Fruit fly (Drosophila melanogaster) whole organism, embryonic: ENCODE measurements around the gene CG34276.

Experiments
- ATbp ChIP-seq: fragments of 200-800 bp; sonication (Bioruptor generic); optimal IDR thresholded peaks from 2 replicates; lab custom pipeline; 2017; ENCODE audit warnings: missing biosample characterization, mild to moderate bottlenecking, missing genetic modification characterization, missing genetic modification reagents
- Antp ChIP-seq: fragments of 200-800 bp; sonication (Bioruptor generic); optimal IDR thresholded peaks from 3 replicates; lab custom pipeline; 2016; ENCODE audit warnings: missing biosample characterization, missing genetic modification characterization
- Bgb ChIP-seq: fragments of 200-800 bp; sonication (Bioruptor generic); IDR thresholded peaks from 2 replicates; pipeline ENCODE4 v1.3.6; 2022; ENCODE audit warnings: missing biosample characterization, missing genetic modification characterization; ENCODE audit not compliant: partially characterized antibody
- CG10654 ChIP-seq: fragments of 200-800 bp; sonication (Bioruptor generic); optimal IDR thresholded peaks from 2 replicates; lab custom pipeline; 2016; ENCODE audit warnings: missing biosample characterization, missing genetic modification characterization
- CG10979 ChIP-seq: fragments of 200-800 bp; sonication (Bioruptor generic); optimal IDR thresholded peaks from 2 replicates; lab custom pipeline; 2018; ENCODE audit warnings: missing biosample characterization, mild to moderate bottlenecking, missing genetic modification characterization, moderate library complexity
- CG11247 ChIP-seq: fragments of 200-800 bp; sonication (Bioruptor generic); IDR thresholded peaks from 2 replicates; pipeline ENCODE4 v1.3.6; 2022; ENCODE audit warnings: missing biosample characterization, missing genetic modification characterization
- CG11696 ChIP-seq: fragments of 200-800 bp; sonication (Bioruptor generic); IDR thresholded peaks from 2 replicates; pipeline ENCODE4 v1.3.6; 2022; ENCODE audit warnings: missing biosample characterization, missing genetic modification characterization
- CG12236 ChIP-seq: fragments of 200-800 bp; sonication (Bioruptor generic); optimal IDR thresholded peaks from 2 replicates; lab custom pipeline; 2016; ENCODE audit warnings: missing biosample characterization, missing genetic modification characterization
- CG13624 ChIP-seq: fragments of 200-800 bp; sonication (Bioruptor generic); optimal IDR thresholded peaks from 2 replicates; lab custom pipeline; 2016; ENCODE audit warnings: missing biosample characterization, missing genetic modification characterization
- CG15011 ChIP-seq: fragments of 200-800 bp; sonication (Bioruptor generic); optimal IDR thresholded peaks from 3 replicates; lab custom pipeline; 2018; ENCODE audit warnings: missing biosample characterization, mild to moderate bottlenecking, missing genetic modification characterization
- CG1602 ChIP-seq: fragments of 200-800 bp; sonication (Bioruptor generic); optimal IDR thresholded peaks from 3 replicates; lab custom pipeline; 2016; ENCODE audit warnings: missing biosample characterization, missing genetic modification characterization
- CG17802 ChIP-seq: fragments of 200-800 bp; sonication (Bioruptor generic); optimal IDR thresholded peaks from 2 replicates; lab custom pipeline; 2018; ENCODE audit warnings: missing biosample characterization, mild to moderate bottlenecking, missing genetic modification characterization, moderate library complexity
- CG1792 ChIP-seq: fragments of 200-800 bp; sonication (Bioruptor generic); optimal IDR thresholded peaks from 2 replicates; lab custom pipeline; 2016; ENCODE audit warnings: missing biosample characterization, missing genetic modification characterization
- CG30020 ChIP-seq: fragments of 200-800 bp; optimal IDR thresholded peaks from 2 replicates; lab custom pipeline; 2019; ENCODE audit warnings: missing biosample characterization, mild to moderate bottlenecking, missing genetic modification characterization, moderate library complexity
- CG31388 ChIP-seq: fragments of 200-800 bp; sonication (Bioruptor generic); optimal IDR thresholded peaks from 2 replicates; lab custom pipeline; 2016; ENCODE audit warnings: missing biosample characterization, missing genetic modification characterization
- CG33213 ChIP-seq: fragments of 200-800 bp; sonication (Bioruptor generic); optimal IDR thresholded peaks from 3 replicates; lab custom pipeline; 2016; ENCODE audit warnings: missing biosample characterization, missing genetic modification characterization
- CG34224 ChIP-seq: fragments of 200-800 bp; sonication (Bioruptor generic); IDR thresholded peaks from 3 replicates; pipeline ENCODE4 v1.3.6; 2022; ENCODE audit warnings: missing biosample characterization, missing genetic modification characterization; ENCODE audit not compliant: partially characterized antibody
- CG43689 ChIP-seq: fragments of 200-800 bp; sonication (Bioruptor generic); IDR thresholded peaks from 2 replicates; pipeline ENCODE4 v1.3.6; 2022; ENCODE audit warnings: missing biosample characterization, missing genetic modification characterization
- CG4854 ChIP-seq: fragments of 200-800 bp; sonication (Bioruptor generic); optimal IDR thresholded peaks from 2 replicates; lab custom pipeline; 2016; ENCODE audit warnings: missing biosample characterization, missing genetic modification characterization, inconsistent platforms
- CG6791 ChIP-seq: fragments of 200-800 bp; sonication (Bioruptor generic); IDR thresholded peaks from 3 replicates; pipeline ENCODE4 v1.3.6; 2022; ENCODE audit warnings: missing biosample characterization, missing genetic modification characterization; ENCODE audit not compliant: partially characterized antibody
- CG7556 ChIP-seq: fragments of 200-800 bp; sonication (Bioruptor generic); optimal IDR thresholded peaks from 2 replicates; lab custom pipeline; 2017; ENCODE audit warnings: missing biosample characterization, mild to moderate bottlenecking, missing genetic modification characterization
- CG8290 ChIP-seq, 3 experiments: fragments of 200-800 bp; sonication (Bioruptor generic); optimal IDR thresholded peaks; 2 replicates each; lab custom pipeline; 2016 to 2019; ENCODE audit warnings: missing biosample characterization in 3 of 3, missing genetic modification characterization in 3 of 3, mild to moderate bottlenecking in 2 of 3, moderate library complexity in 1 of 3
- CG9817 ChIP-seq: fragments of 200-800 bp; sonication (Bioruptor generic); optimal IDR thresholded peaks from 2 replicates; lab custom pipeline; 2018; ENCODE audit warnings: missing biosample characterization, mild to moderate bottlenecking, missing genetic modification characterization, moderate library complexity
- D19A ChIP-seq: fragments of 200-800 bp; optimal IDR thresholded peaks from 3 replicates; lab custom pipeline; 2019; ENCODE audit warnings: missing biosample characterization, mild to moderate bottlenecking, missing genetic modification characterization, moderate library complexity
- Dek ChIP-seq: fragments of 200-800 bp; sonication (Bioruptor generic); optimal IDR thresholded peaks from 3 replicates; lab custom pipeline; 2019; ENCODE audit warnings: missing biosample characterization, mild to moderate bottlenecking, missing genetic modification characterization, moderate library complexity
- Dip3 ChIP-seq: fragments of 200-800 bp; sonication (Bioruptor generic); optimal IDR thresholded peaks from 3 replicates; lab custom pipeline; 2016; ENCODE audit warnings: missing biosample characterization, missing genetic modification characterization
- Hr78 ChIP-seq, 2 experiments: fragments of 200-800 bp in 1 of 2; fragments of >200 bp in 1 of 2; sonication (Bioruptor generic) in 1 of 2; optimal IDR thresholded peaks; 2 replicates each; lab custom pipeline; 2017 to 2019; ENCODE audit warnings: missing biosample characterization in 2 of 2, missing genetic modification characterization in 2 of 2, mild to moderate bottlenecking in 1 of 2, moderate library complexity in 1 of 2
- Lhr ChIP-seq: fragments of 200-800 bp; sonication (Bioruptor generic); optimal IDR thresholded peaks from 3 replicates; lab custom pipeline; 2017; ENCODE audit warnings: mild to moderate bottlenecking, missing biosample characterization, missing genetic modification reagents, missing genetic modification characterization
- NK7.1 ChIP-seq: fragments of 200-800 bp; sonication (Bioruptor generic); optimal IDR thresholded peaks from 3 replicates; lab custom pipeline; 2016; ENCODE audit warnings: missing biosample characterization, missing genetic modification characterization
- Side ChIP-seq: fragments of 200-800 bp; sonication (Bioruptor generic); optimal IDR thresholded peaks from 2 replicates; lab custom pipeline; 2016; ENCODE audit warnings: missing biosample characterization, missing genetic modification characterization
- Trl ChIP-seq, 3 experiments: fragments of >200 bp in 2 of 3; fragments of 200-800 bp in 1 of 3; sonication (Bioruptor generic) in 1 of 3; optimal IDR thresholded peaks; 2 replicates in 1 of 3; 3 replicates in 2 of 3; lab custom pipeline; 2016 to 2017; ENCODE audit warnings: missing biosample characterization in 1 of 3, missing genetic modification characterization in 1 of 3
- ap ChIP-seq: fragments of 200-800 bp; sonication (Bioruptor generic); IDR thresholded peaks from 2 replicates; pipeline ENCODE4 v1.3.6; 2022; ENCODE audit warnings: missing biosample characterization, missing genetic modification characterization
- crp ChIP-seq, 2 experiments: fragments of 200-800 bp; sonication (Bioruptor generic); optimal IDR thresholded peaks; 2 replicates in 1 of 2; 3 replicates in 1 of 2; lab custom pipeline; 2017; ENCODE audit warnings: missing biosample characterization in 2 of 2, missing genetic modification characterization in 2 of 2, mild to moderate bottlenecking in 1 of 2, moderate library complexity in 1 of 2
- da ChIP-seq: fragments of 200-800 bp; sonication (Bioruptor generic); optimal IDR thresholded peaks from 2 replicates; lab custom pipeline; 2016; ENCODE audit warnings: missing biosample characterization, missing genetic modification characterization
- dpn ChIP-seq, 2 experiments: fragments of 200-800 bp; sonication (Bioruptor generic); optimal IDR thresholded peaks; 3 replicates each; lab custom pipeline; 2016; ENCODE audit warnings: missing biosample characterization in 2 of 2, missing genetic modification characterization in 2 of 2
- en ChIP-seq: fragments of 200-800 bp; sonication (Bioruptor generic); optimal IDR thresholded peaks from 2 replicates; lab custom pipeline; 2016; ENCODE audit warnings: missing biosample characterization, missing genetic modification characterization
- eve ChIP-seq, 2 experiments: fragments of >200 bp; optimal IDR thresholded peaks; 2 replicates each; lab custom pipeline; 2017; ENCODE audit warnings: missing biosample characterization in 2 of 2, missing genetic modification characterization in 2 of 2
- eyg ChIP-seq: fragments of 200-800 bp; sonication (Bioruptor generic); optimal IDR thresholded peaks from 3 replicates; lab custom pipeline; 2016; ENCODE audit warnings: missing biosample characterization, missing genetic modification characterization
- grau ChIP-seq: fragments of 200-800 bp; optimal IDR thresholded peaks from 3 replicates; lab custom pipeline; 2019; ENCODE audit warnings: missing biosample characterization, mild to moderate bottlenecking, missing genetic modification characterization, moderate library complexity
- her ChIP-seq: fragments of 200-800 bp; sonication (Bioruptor generic); optimal IDR thresholded peaks from 2 replicates; lab custom pipeline; 2016; ENCODE audit warnings: missing biosample characterization, missing genetic modification characterization
- hkb ChIP-seq, 2 experiments: fragments of 200-800 bp in 1 of 2; fragments of >200 bp in 1 of 2; sonication (Bioruptor generic) in 1 of 2; IDR thresholded peaks in 1 of 2; optimal IDR thresholded peaks in 1 of 2; 2 replicates each; pipeline versions ENCODE4 v1.3.6 to Lab custom; 2017 to 2022; ENCODE audit warnings: missing biosample characterization in 1 of 2, missing genetic modification characterization in 1 of 2
- kay ChIP-seq: fragments of 200-800 bp; sonication (Bioruptor generic); optimal IDR thresholded peaks from 2 replicates; lab custom pipeline; 2016; ENCODE audit warnings: missing biosample characterization, missing genetic modification characterization
- kni ChIP-seq: fragments of 200-800 bp; sonication (Bioruptor generic); optimal IDR thresholded peaks from 3 replicates; lab custom pipeline; 2017; ENCODE audit warnings: mild to moderate bottlenecking, missing biosample characterization, missing genetic modification reagents, missing genetic modification characterization
- nerfin-1 ChIP-seq: fragments of 200-800 bp; sonication (Bioruptor generic); optimal IDR thresholded peaks from 3 replicates; lab custom pipeline; 2019; ENCODE audit warnings: missing biosample characterization, mild to moderate bottlenecking, missing genetic modification characterization, moderate library complexity
- odd ChIP-seq: fragments of 200-800 bp; sonication (Bioruptor generic); optimal IDR thresholded peaks from 2 replicates; lab custom pipeline; 2017; ENCODE audit warnings: missing biosample characterization, mild to moderate bottlenecking, missing genetic modification characterization
- pros ChIP-seq: fragments of 200-800 bp; sonication (Bioruptor generic); optimal IDR thresholded peaks from 3 replicates; lab custom pipeline; 2019; ENCODE audit warnings: missing biosample characterization, mild to moderate bottlenecking, missing genetic modification characterization, moderate library complexity
- pum ChIP-seq: fragments of 200-800 bp; sonication (Bioruptor generic); optimal IDR thresholded peaks from 2 replicates; lab custom pipeline; 2016; ENCODE audit warnings: missing biosample characterization, missing genetic modification characterization
- tio ChIP-seq: fragments of 200-800 bp; sonication (Bioruptor generic); optimal IDR thresholded peaks from 2 replicates; lab custom pipeline; 2017; ENCODE audit warnings: missing biosample characterization, missing genetic modification characterization, inconsistent platforms
- ttk ChIP-seq: fragments of 200-800 bp; sonication (Bioruptor generic); IDR thresholded peaks from 2 replicates; pipeline ENCODE4 v2.1.2; 2022; ENCODE audit warnings: missing biosample characterization, missing genetic modification characterization

CG34276 gene

dm6 chr3R:15972979-15973486 lies 47.6 kb downstream of the CG34276 start, which contains the start of gene Hel89B (continued):
- peak; percentile 92 for TF ChIP-seq hkb (optimal IDR thresholded peaks at IDR 0.05; lab: Kevin White, UChicago)
- TF ChIP-seq hkb (GFP tag; IDR thresholded peaks at IDR 0.05; lab: Robert Waterston, UW): no peak
- no peak for TF ChIP-seq CG1792 (GFP tag; lab: Kevin White, UChicago)
- TF ChIP-seq crp (GFP tag; optimal IDR thresholded peaks at IDR 0.05; lab: Kevin White, UChicago): peak in 1 of 2 experiments; percentile 35
- peak; percentile 3 for TF ChIP-seq NK7.1 (GFP tag; lab: Kevin White, UChicago)
- TF ChIP-seq dpn (GFP tag; optimal IDR thresholded peaks at IDR 0.05; lab: Kevin White, UChicago): peak; percentile 66 to 67
- TF ChIP-seq CG6791 (GFP tag; lab: Robert Waterston, UW): no peak
- peak; percentile 22 for TF ChIP-seq kay (GFP tag; lab: Kevin White, UChicago)
- TF ChIP-seq CG11247 (GFP tag; lab: Robert Waterston, UW): no peak
- TF ChIP-seq CG7556 (GFP tag; lab: Kevin White, UChicago): no peak
- TF ChIP-seq odd: no peak
- TF ChIP-seq grau: peak; percentile 70
- TF ChIP-seq en (GFP tag; lab: Kevin White, UChicago): no peak
- TF ChIP-seq CG15011 (GFP tag; lab: Kevin White, UChicago): no peak
- no peak for TF ChIP-seq CG12236 (GFP tag; lab: Kevin White, UChicago)
- TF ChIP-seq pros: no peak
- TF ChIP-seq Dek: peak; percentile 64
- no peak for TF ChIP-seq CG11696 (GFP tag; lab: Robert Waterston, UW)
- TF ChIP-seq eve (GFP tag; optimal IDR thresholded peaks at IDR 0.05; lab: Kevin White, UChicago): no peak
- TF ChIP-seq CG10979 (tag; lab: Kevin White, UChicago): peak; percentile 45
- TF ChIP-seq CG30020 (tag; lab: Kevin White, UChicago): peak; percentile 96
- peak; percentile 68 for TF ChIP-seq tio
- TF ChIP-seq CG31388 (GFP tag; lab: Kevin White, UChicago): peak; percentile 24
- no peak for TF ChIP-seq Bgb (GFP tag; lab: Robert Waterston, UW)
- TF ChIP-seq CG4854 (GFP tag; lab: Kevin White, UChicago): peak; percentile 16
- TF ChIP-seq CG17802 (tag; lab: Kevin White, UChicago): peak; percentile 90
- TF ChIP-seq Side (GFP tag; lab: Kevin White, UChicago): no peak
- TF ChIP-seq CG43689 (GFP tag; lab: Robert Waterston, UW): no peak
- peak; percentile 65 for TF ChIP-seq CG10654 (GFP tag; lab: Kevin White, UChicago)
- TF ChIP-seq Hr78 (GFP tag; optimal IDR thresholded peaks at IDR 0.05; lab: Kevin White, UChicago): peak in 1 of 2 experiments; percentile 61
- peak; percentile 32 for TF ChIP-seq nerfin-1 (tag; lab: Kevin White, UChicago)
- peak; percentile 29 for TF ChIP-seq CG8290 (GFP tag; optimal IDR thresholded peaks at IDR 0.05; lab: Kevin White, UChicago)
- TF ChIP-seq CG8290 (tag; optimal IDR thresholded peaks at IDR 0.05; lab: Kevin White, UChicago): peak in 1 of 2 experiments; percentile 33
- TF ChIP-seq CG13624 (GFP tag; lab: Kevin White, UChicago): peak; percentile 47
- TF ChIP-seq CG33213: peak; percentile 69
- TF ChIP-seq CG1602 (GFP tag; lab: Kevin White, UChicago): peak; percentile 64
- TF ChIP-seq CG34224: no peak
- peak; percentile 50 for TF ChIP-seq Antp
- TF ChIP-seq Dip3 (GFP tag; lab: Kevin White, UChicago): peak; percentile 62
- peak; percentile 84 for TF ChIP-seq Lhr (GFP tag; lab: Kevin White, UChicago)
- TF ChIP-seq pum (GFP tag; lab: Kevin White, UChicago): peak; percentile 75
- TF ChIP-seq D19A (tag; lab: Kevin White, UChicago): no peak
- TF ChIP-seq ttk (GFP tag; lab: Robert Waterston, UW): no peak
- TF ChIP-seq CG9817 (tag; lab: Kevin White, UChicago): peak; percentile 89
- no peak for TF ChIP-seq ap (GFP tag; lab: Robert Waterston, UW)
- no peak for TF ChIP-seq da
- TF ChIP-seq her (GFP tag; lab: Kevin White, UChicago): no peak
- TF ChIP-seq Trl (optimal IDR thresholded peaks at IDR 0.05; lab: Kevin White, UChicago): no peak
- peak; percentile 53 for TF ChIP-seq Trl (GFP tag; optimal IDR thresholded peaks at IDR 0.05; lab: Kevin White, UChicago)
- TF ChIP-seq kni (GFP tag; lab: Kevin White, UChicago): no peak
- TF ChIP-seq eyg (GFP tag; lab: Kevin White, UChicago): peak; percentile 3
- TF ChIP-seq ATbp (GFP tag; lab: Kevin White, UChicago): no peak
